Fruit fly (Drosophila melanogaster) whole organism, embryonic: ENCODE measurements around the gene CG42536.

ENCODE experiments used
- Antp ChIP-seq: fragments of 200-800 bp; sonication (Bioruptor generic); optimal IDR thresholded peaks from 3 replicates; lab custom pipeline; 2016; ENCODE audit warnings: missing biosample characterization, missing genetic modification characterization
- B-H2 ChIP-seq: fragments of 200-800 bp; sonication (Bioruptor generic); optimal IDR thresholded peaks from 2 replicates; lab custom pipeline; 2018; ENCODE audit warnings: missing biosample characterization, mild to moderate bottlenecking, missing genetic modification characterization
- C15 ChIP-seq: fragments of 200-800 bp; sonication (Bioruptor generic); IDR thresholded peaks from 3 replicates; pipeline ENCODE4 v1.3.6; 2022; ENCODE audit warnings: missing biosample characterization, missing genetic modification characterization
- CG13424 ChIP-seq: fragments of 200-800 bp; sonication (Bioruptor generic); optimal IDR thresholded peaks from 2 replicates; lab custom pipeline; 2019; ENCODE audit warnings: missing biosample characterization, mild to moderate bottlenecking, missing genetic modification characterization, moderate library complexity
- CG15073 ChIP-seq: fragments of 200-800 bp; sonication (Bioruptor generic); optimal IDR thresholded peaks from 2 replicates; lab custom pipeline; 2016; ENCODE audit warnings: missing biosample characterization, missing genetic modification characterization
- CG17612 ChIP-seq: fragments of 200-800 bp; sonication (Bioruptor generic); IDR thresholded peaks from 2 replicates; pipeline ENCODE4 v1.3.6; 2022; ENCODE audit warnings: missing biosample characterization, missing genetic modification characterization
- CG1792 ChIP-seq: fragments of 200-800 bp; sonication (Bioruptor generic); optimal IDR thresholded peaks from 2 replicates; lab custom pipeline; 2016; ENCODE audit warnings: missing biosample characterization, missing genetic modification characterization
- CG18011 ChIP-seq: fragments of 200-800 bp; sonication (Bioruptor generic); optimal IDR thresholded peaks from 2 replicates; lab custom pipeline; 2017; ENCODE audit warnings: missing biosample characterization, missing genetic modification characterization, mild to moderate bottlenecking, moderate library complexity, missing genotype
- CG18476 ChIP-seq: fragments of 200-800 bp; sonication (Bioruptor generic); optimal IDR thresholded peaks from 2 replicates; lab custom pipeline; 2016; ENCODE audit warnings: missing biosample characterization, mild to moderate bottlenecking, missing genetic modification characterization
- CG2712 ChIP-seq: fragments of 200-800 bp; optimal IDR thresholded peaks from 3 replicates; lab custom pipeline; 2019; ENCODE audit warnings: missing biosample characterization, mild to moderate bottlenecking, missing genetic modification characterization, moderate library complexity
- CG32767 ChIP-seq: fragments of 200-800 bp; sonication (Bioruptor generic); IDR thresholded peaks from 2 replicates; pipeline ENCODE4 v1.3.6; 2022; ENCODE audit warnings: missing biosample characterization, missing genetic modification characterization
- CG3847 ChIP-seq: fragments of 200-800 bp; sonication (Bioruptor generic); IDR thresholded peaks from 2 replicates; pipeline ENCODE4 v1.3.6; 2022; ENCODE audit warnings: missing biosample characterization, missing genetic modification characterization
- CG3995 ChIP-seq: fragments of 200-800 bp; sonication (Bioruptor generic); optimal IDR thresholded peaks from 3 replicates; lab custom pipeline; 2016; ENCODE audit warnings: missing biosample characterization, missing genetic modification characterization
- CG4328 ChIP-seq: fragments of 200-800 bp; sonication (Bioruptor generic); optimal IDR thresholded peaks from 3 replicates; lab custom pipeline; 2017; ENCODE audit warnings: missing biosample characterization, missing genetic modification reagents, missing genetic modification characterization
- CG43689 ChIP-seq: fragments of 200-800 bp; sonication (Bioruptor generic); IDR thresholded peaks from 2 replicates; pipeline ENCODE4 v1.3.6; 2022; ENCODE audit warnings: missing biosample characterization, missing genetic modification characterization
- CG7556 ChIP-seq: fragments of 200-800 bp; sonication (Bioruptor generic); optimal IDR thresholded peaks from 2 replicates; lab custom pipeline; 2017; ENCODE audit warnings: missing biosample characterization, mild to moderate bottlenecking, missing genetic modification characterization
- CG7786 ChIP-seq: fragments of 200-800 bp; sonication (Bioruptor generic); optimal IDR thresholded peaks from 2 replicates; lab custom pipeline; 2016; ENCODE audit warnings: missing biosample characterization, missing genetic modification characterization
- CG8944 ChIP-seq: fragments of 200-800 bp; sonication (Bioruptor generic); optimal IDR thresholded peaks from 3 replicates; lab custom pipeline; 2016; ENCODE audit warnings: missing biosample characterization, missing genetic modification characterization
- CG9609 ChIP-seq: fragments of 200-800 bp; sonication (Bioruptor generic); optimal IDR thresholded peaks from 3 replicates; lab custom pipeline; 2016; ENCODE audit warnings: missing biosample characterization, missing genetic modification characterization
- CTCF ChIP-seq: fragments of 200-800 bp; sonication (Bioruptor generic); optimal IDR thresholded peaks from 2 replicates; lab custom pipeline; 2017; ENCODE audit warnings: missing biosample characterization, mild to moderate bottlenecking, missing genetic modification characterization, moderate library complexity
- D19A ChIP-seq: fragments of 200-800 bp; optimal IDR thresholded peaks from 3 replicates; lab custom pipeline; 2019; ENCODE audit warnings: missing biosample characterization, mild to moderate bottlenecking, missing genetic modification characterization, moderate library complexity
- Dip2 ChIP-seq: fragments of 200-800 bp; sonication (Bioruptor generic); IDR thresholded peaks from 2 replicates; pipeline ENCODE4 v1.3.6; 2022; ENCODE audit warnings: missing biosample characterization, missing genetic modification characterization
- Doc2 ChIP-seq: fragments of 200-800 bp; sonication (Bioruptor generic); IDR thresholded peaks from 2 replicates; pipeline ENCODE4 v1.3.6; 2022; ENCODE audit warnings: missing biosample characterization, missing genetic modification characterization
- Nf-YB ChIP-seq: fragments of 200-800 bp; sonication (Bioruptor generic); optimal IDR thresholded peaks from 3 replicates; lab custom pipeline; 2019; ENCODE audit warnings: missing biosample characterization, mild to moderate bottlenecking, missing genetic modification characterization, moderate library complexity
- Oaz ChIP-seq: fragments of 200-800 bp; sonication (Bioruptor generic); IDR thresholded peaks from 2 replicates; pipeline ENCODE4 v1.3.6; 2022; ENCODE audit warnings: missing biosample characterization, missing genetic modification characterization
- Rfx ChIP-seq: fragments of 200-800 bp; sonication (Bioruptor generic); IDR thresholded peaks from 2 replicates; pipeline ENCODE4 v1.3.6; 2022; ENCODE audit warnings: missing biosample characterization, missing genetic modification characterization
- Scr ChIP-seq: fragments of 200-800 bp; sonication (Bioruptor generic); IDR thresholded peaks from 2 replicates; pipeline ENCODE4 v1.3.6; 2022; ENCODE audit warnings: missing biosample characterization, missing genetic modification characterization; ENCODE audit not compliant: partially characterized antibody
- Six4 ChIP-seq: fragments of 200-800 bp; sonication (Bioruptor generic); optimal IDR thresholded peaks from 2 replicates; lab custom pipeline; 2016; ENCODE audit warnings: missing biosample characterization, missing genetic modification characterization
- Spps ChIP-seq: fragments of 200-800 bp; sonication (Bioruptor generic); optimal IDR thresholded peaks from 2 replicates; lab custom pipeline; 2018; ENCODE audit warnings: missing biosample characterization, mild to moderate bottlenecking, missing genetic modification characterization
- Trl ChIP-seq, 3 experiments: fragments of >200 bp in 2 of 3; fragments of 200-800 bp in 1 of 3; sonication (Bioruptor generic) in 1 of 3; optimal IDR thresholded peaks; 2 replicates in 1 of 3; 3 replicates in 2 of 3; lab custom pipeline; 2016 to 2017; ENCODE audit warnings: missing biosample characterization in 1 of 3, missing genetic modification characterization in 1 of 3
- bab2 ChIP-seq: fragments of 200-800 bp; sonication (Bioruptor generic); optimal IDR thresholded peaks from 2 replicates; lab custom pipeline; 2016; ENCODE audit warnings: missing biosample characterization, missing genetic modification characterization
- br ChIP-seq: fragments of >200 bp; optimal IDR thresholded peaks from 2 replicates; lab custom pipeline; 2017
- cwo ChIP-seq: fragments of 200-800 bp; sonication (Bioruptor generic); optimal IDR thresholded peaks from 3 replicates; lab custom pipeline; 2017; ENCODE audit warnings: missing biosample characterization, missing genetic modification characterization, mild to moderate bottlenecking, moderate library complexity, missing genetic modification reagents
- emc ChIP-seq: fragments of 200-800 bp; sonication (Bioruptor generic); optimal IDR thresholded peaks from 2 replicates; lab custom pipeline; 2016; ENCODE audit warnings: missing biosample characterization, missing genetic modification characterization
- exex ChIP-seq: fragments of 200-800 bp; sonication (Bioruptor generic); optimal IDR thresholded peaks from 4 replicates; lab custom pipeline; 2018; ENCODE audit warnings: missing biosample characterization, mild to moderate bottlenecking, missing genetic modification characterization, moderate library complexity
- gcm2 ChIP-seq: fragments of 200-800 bp; sonication (Bioruptor generic); optimal IDR thresholded peaks from 2 replicates; lab custom pipeline; 2016; ENCODE audit warnings: missing biosample characterization, missing genetic modification characterization
- jigr1 ChIP-seq: fragments of 200-800 bp; sonication (Bioruptor generic); IDR thresholded peaks from 3 replicates; pipeline ENCODE4 v1.3.6; 2022; ENCODE audit warnings: missing biosample characterization, missing genetic modification characterization
- kni ChIP-seq: fragments of 200-800 bp; sonication (Bioruptor generic); optimal IDR thresholded peaks from 3 replicates; lab custom pipeline; 2017; ENCODE audit warnings: mild to moderate bottlenecking, missing biosample characterization, missing genetic modification reagents, missing genetic modification characterization
- knrl ChIP-seq: fragments of 200-800 bp; sonication (Bioruptor generic); IDR thresholded peaks from 3 replicates; pipeline ENCODE4 v1.3.6; 2022; ENCODE audit warnings: missing biosample characterization, missing genetic modification characterization; ENCODE audit not compliant: partially characterized antibody
- nerfin-2 ChIP-seq: fragments of 200-800 bp; sonication (Bioruptor generic); IDR thresholded peaks from 2 replicates; pipeline ENCODE4 v1.3.6; 2022; ENCODE audit warnings: missing biosample characterization, missing genetic modification characterization; ENCODE audit not compliant: partially characterized antibody
- nmo ChIP-seq: fragments of 200-800 bp; sonication (Bioruptor generic); optimal IDR thresholded peaks from 2 replicates; lab custom pipeline; 2018; ENCODE audit warnings: missing biosample characterization, mild to moderate bottlenecking, missing genetic modification characterization, moderate library complexity
- otp ChIP-seq: fragments of 200-800 bp; sonication (Bioruptor generic); IDR thresholded peaks from 3 replicates; pipeline ENCODE4, ENCODE4 v1.3.6; 2022; ENCODE audit warnings: missing biosample characterization, missing genetic modification characterization
- pfk ChIP-seq: fragments of 200-800 bp; sonication (Bioruptor generic); optimal IDR thresholded peaks from 2 replicates; lab custom pipeline; 2018; ENCODE audit warnings: missing biosample characterization, mild to moderate bottlenecking, missing genetic modification characterization, moderate library complexity
- pnt ChIP-seq: fragments of 200-800 bp; sonication (Bioruptor generic); optimal IDR thresholded peaks from 3 replicates; lab custom pipeline; 2016; ENCODE audit warnings: missing biosample characterization, missing genetic modification characterization
- rib ChIP-seq: fragments of 200-800 bp; sonication (Bioruptor generic); IDR thresholded peaks from 2 replicates; pipeline ENCODE4 v1.3.6; 2022; ENCODE audit warnings: missing biosample characterization, missing genetic modification characterization
- sc ChIP-seq, 3 experiments: fragments of >200 bp in 2 of 3; fragments of 200-800 bp in 1 of 3; sonication (Bioruptor generic) in 1 of 3; optimal IDR thresholded peaks; 2 replicates in 2 of 3; 3 replicates in 1 of 3; lab custom pipeline; 2017; ENCODE audit warnings: mild to moderate bottlenecking in 1 of 3, missing biosample characterization in 1 of 3, missing genetic modification characterization in 1 of 3, missing genetic modification reagents in 1 of 3
- scrt ChIP-seq: fragments of 200-800 bp; sonication (Bioruptor generic); optimal IDR thresholded peaks from 2 replicates; lab custom pipeline; 2018; ENCODE audit warnings: missing biosample characterization, mild to moderate bottlenecking, missing genetic modification characterization, moderate library complexity
- sim ChIP-seq: fragments of 200-800 bp; sonication (Bioruptor generic); IDR thresholded peaks from 2 replicates; pipeline ENCODE4 v1.3.6; 2022; ENCODE audit warnings: missing biosample characterization, missing genetic modification characterization
- trem ChIP-seq: fragments of 200-800 bp; optimal IDR thresholded peaks from 3 replicates; lab custom pipeline; 2019; ENCODE audit warnings: missing biosample characterization, mild to moderate bottlenecking, missing genetic modification characterization, moderate library complexity
- zfh2 ChIP-seq: fragments of 200-800 bp; sonication (Bioruptor generic); optimal IDR thresholded peaks from 2 replicates; lab custom pipeline; 2016; ENCODE audit warnings: missing biosample characterization, missing genetic modification characterization

CG42536 gene

dm6 chr3L:10656451-10657198 is 26.8 kb upstream of the CG42536 start (continued):
- TF ChIP-seq CG15073 (GFP tag; lab: Kevin White, UChicago), result no peak
- TF ChIP-seq CG32767 (GFP tag; lab: Robert Waterston, UW), result no peak
- no peak for TF ChIP-seq Dip2
- no peak for TF ChIP-seq CG9609 (GFP tag; lab: Kevin White, UChicago)
- TF ChIP-seq cwo (GFP tag; lab: Kevin White, UChicago), result peak; percentile 58
- TF ChIP-seq Nf-YB (GFP tag; lab: Kevin White, UChicago), result peak; percentile 47
- peak; percentile 45 for TF ChIP-seq CG2712 (tag; lab: Kevin White, UChicago)
- TF ChIP-seq zfh2 (GFP tag; lab: Kevin White, UChicago), result no peak
- TF ChIP-seq CG43689, result no peak
- TF ChIP-seq CG18476 (GFP tag; lab: Kevin White, UChicago), result peak; percentile 37
- TF ChIP-seq Oaz (GFP tag; lab: Robert Waterston, UW), result no peak
- no peak for TF ChIP-seq Trl (optimal IDR thresholded peaks at IDR 0.05; lab: Kevin White, UChicago)
- TF ChIP-seq Trl (GFP tag; optimal IDR thresholded peaks at IDR 0.05; lab: Kevin White, UChicago), result peak; percentile 77
- TF ChIP-seq CG8944 (GFP tag; lab: Kevin White, UChicago), result peak; percentile 19
- no peak for TF ChIP-seq nerfin-2 (GFP tag; lab: Robert Waterston, UW)
- TF ChIP-seq CG4328 (GFP tag; lab: Kevin White, UChicago), result peak; percentile 32
- no peak for TF ChIP-seq pfk (GFP tag; lab: Kevin White, UChicago)
- TF ChIP-seq Spps (tag; lab: Kevin White, UChicago), result peak; percentile 24
- TF ChIP-seq CTCF, result peak; percentile 14
- no peak for TF ChIP-seq CG17612 (GFP tag; lab: Robert Waterston, UW)
- no peak for TF ChIP-seq CG3847 (GFP tag; lab: Robert Waterston, UW)
- TF ChIP-seq CG7786 (GFP tag; lab: Kevin White, UChicago), result peak; percentile 26
- peak; percentile 62 for TF ChIP-seq scrt
- no peak for TF ChIP-seq br (lab: Kevin White, UChicago)
- TF ChIP-seq otp (GFP tag; lab: Robert Waterston, UW), result peak; percentile 54; the same call in 1 of the 3 replicates
- TF ChIP-seq B-H2, result peak; percentile 22
- no peak for TF ChIP-seq jigr1 (GFP tag; lab: Robert Waterston, UW)
- TF ChIP-seq sim (GFP tag; lab: Robert Waterston, UW), result peak; percentile 48; the same call in 1 of the 2 replicates
- TF ChIP-seq rib (GFP tag; lab: Robert Waterston, UW), result no peak
- no peak for TF ChIP-seq knrl (GFP tag; lab: Robert Waterston, UW)
- peak; percentile 1 for TF ChIP-seq CG3995 (GFP tag; lab: Kevin White, UChicago)
- TF ChIP-seq Six4 (GFP tag; lab: Kevin White, UChicago), result peak; percentile 0
- TF ChIP-seq emc (GFP tag; lab: Kevin White, UChicago), result peak; percentile 2
- TF ChIP-seq D19A (tag; lab: Kevin White, UChicago), result peak; percentile 34
- peak; percentile 22 for TF ChIP-seq exex (tag; lab: Kevin White, UChicago)
- no peak for TF ChIP-seq sc (optimal IDR thresholded peaks at IDR 0.05; lab: Kevin White, UChicago)
- peak; percentile 62 for TF ChIP-seq sc (GFP tag; optimal IDR thresholded peaks at IDR 0.05; lab: Kevin White, UChicago)
- TF ChIP-seq CG13424 (tag; lab: Kevin White, UChicago), result peak; percentile 49
- TF ChIP-seq bab2 (GFP tag; lab: Kevin White, UChicago), result peak; percentile 81
- peak; percentile 41 for TF ChIP-seq pnt (GFP tag; lab: Kevin White, UChicago)
- peak; percentile 0 for TF ChIP-seq trem (tag; lab: Kevin White, UChicago)
- no peak for TF ChIP-seq kni (GFP tag; lab: Kevin White, UChicago)
- peak; percentile 51 for TF ChIP-seq Antp (GFP tag; lab: Kevin White, UChicago)
- no peak for TF ChIP-seq Scr (GFP tag; lab: Robert Waterston, UW)
- peak; percentile 54 for TF ChIP-seq CG7556 (GFP tag; lab: Kevin White, UChicago)
- 0 out of 3 replicates have a peak, but pooled peaks have one; percentile 34 for TF ChIP-seq C15 (GFP tag; lab: Robert Waterston, UW)
- no peak for TF ChIP-seq Doc2 (GFP tag; lab: Robert Waterston, UW)
- TF ChIP-seq nmo (GFP tag; lab: Kevin White, UChicago), result no peak
- TF ChIP-seq CG18011 (GFP tag; lab: Kevin White, UChicago), result peak; percentile 17
- TF ChIP-seq Rfx (GFP tag; lab: Robert Waterston, UW), result peak; percentile 19; the same call in 1 of the 2 replicates
- TF ChIP-seq gcm2 (GFP tag; lab: Kevin White, UChicago), result no peak
- peak; percentile 70 for TF ChIP-seq CG1792 (GFP tag; lab: Kevin White, UChicago)
